Worm (Caenorhabditis elegans) whole organism, dauer: ENCODE results near the gene ZK105.1.
"Not testable (repeated sequence)": the region's sequence is repeated elsewhere in the genome, so short reads cannot be mapped to it uniquely, and the experiment has no call there.

Experiments
- unc-62 ChIP-seq: sonication (generic microtip); optimal IDR thresholded peaks from 2 replicates; lab custom pipeline; 2017; ENCODE audit warnings: missing biosample characterization, missing genetic modification reagents, missing genetic modification characterization

ZK105.1 gene

ce11 chrV:7713691-7714090 is at the start of gene ZK105.1:
Gene ZK105.1 (plus strand): TSS chrV:7713991.
- no peak for TF ChIP-seq unc-62

- no peak for TF ChIP-seq unc-62
Measured at ce11 chrV:7667940-7668339, 45.9 kb upstream of the ZK105.1 start, which contains the start of gene C12D5.5. Gene C12D5.5 (plus strand): TSS chrV:7668240.

- TF ChIP-seq unc-62: no peak
Measured at ce11 chrV:7672258-7672657, 41.5 kb upstream of the ZK105.1 start, which contains the start of gene C12D5.4. Gene C12D5.4 (plus strand): TSS chrV:7672558.

- no peak for TF ChIP-seq unc-62
Measured at ce11 chrV:7675904-7676303, 37.9 kb upstream of the ZK105.1 start, which contains the start of gene C12D5.3. Gene C12D5.3 (plus strand): TSS chrV:7676204.

ce11 chrV:7681388-7681787 is 32.4 kb upstream of the ZK105.1 start, which contains the start of gene cyp-33A1:
Gene cyp-33A1 (minus strand): TSS chrV:7681459.
- TF ChIP-seq unc-62: no peak

ce11 chrV:7683907-7684655 is 29.7 kb upstream of the ZK105.1 start, which contains the start of gene sre-11:
Gene sre-11 (minus strand): TSS chrV:7683957.
- no peak for TF ChIP-seq unc-62

- TF ChIP-seq unc-62: no peak
Measured at ce11 chrV:7686189-7686588, 27.6 kb upstream of the ZK105.1 start, which contains the start of the genes nhr-94 and nhr-152. Gene nhr-94 (minus strand): TSS chrV:7686335. Gene nhr-152 (plus strand): TSS chrV:7686350.

ce11 chrV:7689888-7690287 is 23.9 kb upstream of the ZK105.1 start, which contains the start of gene C12D5.9:
Gene C12D5.9 (minus strand): TSS chrV:7689988.
- no peak for TF ChIP-seq unc-62

- TF ChIP-seq unc-62: no peak
Measured at ce11 chrV:7690637-7691036, 23.2 kb upstream of the ZK105.1 start.

ce11 chrV:7693394-7693793 is 20.4 kb upstream of the ZK105.1 start, which contains the start of gene C12D5.10:
Gene C12D5.10 (minus strand): TSS chrV:7693494.
- TF ChIP-seq unc-62: no peak

- no peak for TF ChIP-seq unc-62
Measured at ce11 chrV:7696842-7697241, 16.9 kb upstream of the ZK105.1 start, which contains the start of gene ZK105.3. Gene ZK105.3 (plus strand): TSS chrV:7697142.

ce11 chrV:7703536-7703935 is 10.3 kb upstream of the ZK105.1 start, which contains the start of gene srsx-40:
Gene srsx-40 (minus strand): TSS chrV:7703636.
- TF ChIP-seq unc-62: not testable (repeated sequence)

ce11 chrV:7705316-7705715 is 8.5 kb upstream of the ZK105.1 start, which contains the start of gene srw-3:
Gene srw-3 (plus strand): TSS chrV:7705616.
- TF ChIP-seq unc-62: no peak

ce11 chrV:7708525-7708924 is 5.3 kb upstream of the ZK105.1 start, which contains the start of gene ZK105.11:
Gene ZK105.11 (minus strand): TSS chrV:7708625.
- TF ChIP-seq unc-62: no peak

- TF ChIP-seq unc-62: no peak
Measured at ce11 chrV:7713072-7713471, 719 bp upstream of the ZK105.1 start, which contains the start of gene ZK105.13. Gene ZK105.13 (minus strand): TSS chrV:7713172.

- no peak for TF ChIP-seq unc-62
Measured at ce11 chrV:7716034-7716433, 2.2 kb downstream of the ZK105.1 start, which contains the start of gene ZK105.12. Gene ZK105.12 (minus strand): TSS chrV:7716134.

ce11 chrV:7717629-7718028 is 3.8 kb downstream of the ZK105.1 start, which contains the start of gene ZK105.5:
Gene ZK105.5 (minus strand): TSS chrV:7717729.
- no peak for TF ChIP-seq unc-62
